Worm (Caenorhabditis elegans) whole organism, young adult: ENCODE results near the gene srh-174.

Source experiments
- C17E4.6 ChIP-seq: fragments of 200-800 bp; sonication (Bioruptor generic); IDR thresholded peaks from 2 replicates; pipeline ENCODE4 v1.3.6; 2022; ENCODE audit warnings: missing genetic modification reagents, missing genetic modification characterization, missing compliant biosample characterization
- F57C9.4 ChIP-seq: sonication (generic microtip); optimal IDR thresholded peaks from 2 replicates; lab custom pipeline; 2017; ENCODE audit warnings: mild to moderate bottlenecking, missing genetic modification characterization, missing compliant biosample characterization
- Y53F4B.3 ChIP-seq: fragments of 200-800 bp; sonication (Bioruptor generic); IDR thresholded peaks from 2 replicates; pipeline ENCODE4 v1.3.6; 2022; ENCODE audit warnings: missing genetic modification reagents, missing genetic modification characterization, missing compliant biosample characterization
- Y53G8AR.9 ChIP-seq: fragments of 200-800 bp; sonication (Bioruptor generic); conservative IDR thresholded peaks from 2 replicates; pipeline ENCODE4 v1.3.6; 2022; ENCODE audit warnings: missing genetic modification reagents, missing genetic modification characterization, missing compliant biosample characterization
- ama-1 ChIP-seq, 3 experiments: fragments of 150-350 bp in 1 of 3; sonication (generic microtip) in 2 of 3; optimal IDR thresholded peaks; 2 replicates each; lab custom pipeline; 2014 to 2018; ENCODE audit warnings: missing biosample characterization in 2 of 3, missing genetic modification characterization in 2 of 3, missing genetic modification reagents in 2 of 3
- aptf-3 ChIP-seq: fragments of 200-800 bp; sonication (Bioruptor generic); IDR thresholded peaks from 2 replicates; pipeline ENCODE4 v1.3.6; 2022; ENCODE audit warnings: missing genetic modification characterization, missing compliant biosample characterization
- attf-5 ChIP-seq: fragments of 200-800 bp; sonication (Bioruptor generic); optimal IDR thresholded peaks from 2 replicates; lab custom pipeline; 2018; ENCODE audit warnings: mild to moderate bottlenecking, missing genetic modification characterization, missing compliant biosample characterization
- bed-2 ChIP-seq: fragments of 200-800 bp; sonication (Bioruptor generic); IDR thresholded peaks from 2 replicates; pipeline ENCODE4 v1.3.6; 2022; ENCODE audit warnings: missing genetic modification reagents, missing genetic modification characterization, missing compliant biosample characterization
- ets-4 ChIP-seq: fragments of 200-800 bp; sonication (Bioruptor generic); optimal IDR thresholded peaks from 2 replicates; lab custom pipeline; 2018; ENCODE audit warnings: mild to moderate bottlenecking, missing genetic modification characterization, missing compliant biosample characterization
- nhr-120 ChIP-seq: fragments of 200-800 bp; sonication (Bioruptor generic); IDR thresholded peaks from 2 replicates; pipeline ENCODE4 v1.3.6; 2022; ENCODE audit warnings: missing genetic modification characterization, missing compliant biosample characterization
- nhr-80 ChIP-seq: sonication (generic microtip); optimal IDR thresholded peaks from 2 replicates; lab custom pipeline; 2016; ENCODE audit warnings: missing genetic modification characterization, missing compliant biosample characterization
- rcor-1 ChIP-seq: fragments of 200-800 bp; sonication (Bioruptor generic); IDR thresholded peaks from 2 replicates; pipeline ENCODE4 v1.3.6; 2022; ENCODE audit warnings: missing genetic modification reagents, missing genetic modification characterization, missing compliant biosample characterization
- rpc-1 ChIP-seq, 2 experiments: fragments of 150-350 bp in 1 of 2; sonication (generic microtip) in 1 of 2; optimal IDR thresholded peaks; 2 replicates each; lab custom pipeline; 2014 to 2018; ENCODE audit warnings: missing biosample characterization in 1 of 2, missing genetic modification characterization in 1 of 2, missing genetic modification reagents in 1 of 2, missing genotype in 1 of 2
- snpc-3.4 ChIP-seq: sonication (generic microtip); optimal IDR thresholded peaks from 2 replicates; lab custom pipeline; 2017; ENCODE audit warnings: missing genetic modification characterization, mild to moderate bottlenecking, missing compliant biosample characterization, antibody characterized with exemption, moderate library complexity, missing genotype, missing genetic modification reagents
- snpc-4 ChIP-seq, 5 experiments: fragments of 150-350 bp in 1 of 5; sonication (generic microtip) in 4 of 5; optimal IDR thresholded peaks; 2 replicates each; lab custom pipeline; 2014 to 2018; ENCODE audit warnings: missing genetic modification characterization in 5 of 5, missing biosample characterization in 3 of 5, antibody characterized with exemption in 2 of 5, mild to moderate bottlenecking in 2 of 5, missing compliant biosample characterization in 2 of 5, missing genotype in 2 of 5, moderate library complexity in 2 of 5, missing genetic modification reagents in 1 of 5
- unc-62 ChIP-seq: fragments of 150-350 bp; optimal IDR thresholded peaks from 2 replicates; lab custom pipeline; 2014; ENCODE audit warnings: missing biosample characterization, missing genetic modification reagents, missing genetic modification characterization
- ztf-3 ChIP-seq: fragments of 200-800 bp; sonication (Bioruptor generic); optimal IDR thresholded peaks from 2 replicates; lab custom pipeline; 2018; ENCODE audit warnings: mild to moderate bottlenecking, missing genetic modification characterization, missing compliant biosample characterization

Gene srh-174

ce11 chrV:17225389-17225788 is 46.8 kb downstream of the srh-174 start, which contains the start of gene scl-25:
TSS of gene scl-25 (plus strand) at chrV:17225689.
- TF ChIP-seq rcor-1 (GFP tag; lab: Robert Waterston, UW) (no peak), ama-1 (optimal IDR thresholded peaks at IDR 0.05; lab: Kevin White, UChicago) (no peak), ama-1 (GFP tag; optimal IDR thresholded peaks at IDR 0.05; lab: Kevin White, UChicago) (no peak), Y53F4B.3 (GFP tag; lab: Robert Waterston, UW) (no peak), nhr-120 (GFP tag; lab: Robert Waterston, UW) (no peak), snpc-3.4 (no peak), unc-62 (GFP tag; lab: Kevin White, UChicago) (no peak), rpc-1 (optimal IDR thresholded peaks at IDR 0.05; lab: Kevin White, UChicago) (no peak), rpc-1 (tag; optimal IDR thresholded peaks at IDR 0.05; lab: Kevin White, UChicago) (no peak)

- no peak for TF ChIP-seq attf-5 (GFP tag; lab: Kevin White, UChicago)
- TF ChIP-seq bed-2, result no peak
- no peak for TF ChIP-seq ztf-3
- TF ChIP-seq aptf-3, result no peak
- no peak for TF ChIP-seq snpc-4 (GFP tag; optimal IDR thresholded peaks at IDR 0.05; lab: Kevin White, UChicago)
- no peak for TF ChIP-seq snpc-4 (tag; optimal IDR thresholded peaks at IDR 0.05; lab: Kevin White, UChicago)
- no peak for TF ChIP-seq C17E4.6 (GFP tag; lab: Robert Waterston, UW)
- TF ChIP-seq Y53G8AR.9 (GFP tag; lab: Robert Waterston, UW), result no peak
- TF ChIP-seq F57C9.4, result no peak
- no peak for TF ChIP-seq ets-4
- no peak for TF ChIP-seq nhr-80 (tag; lab: Kevin White, UChicago)
Measured at ce11 chrV:17226119-17226518, 47.6 kb downstream of the srh-174 start, which contains the start of gene srh-112. TSS of gene srh-112 (minus strand) at chrV:17226219.
